Fruit fly (Drosophila melanogaster): ENCODE data around the gene shtd.
A peak's percentile ranks its signal among the peaks of the same experiment; 100 is the strongest.

The shtd gene

dm6 chrX:15495600-15496379, 33.5 kb upstream of the shtd start (continued):
- TF ChIP-seq chm (GFP tag; IDR thresholded peaks at IDR 0.05) (peak; percentile 27; the same call in 1 of the 2 replicates), CG7963 (GFP tag; IDR thresholded peaks at IDR 0.05; ENCODE audit: partially characterized antibody) (no peak), Sry-δ (GFP tag; optimal IDR thresholded peaks at IDR 0.05) (no peak), cwo (GFP tag; optimal IDR thresholded peaks at IDR 0.05) (no peak), CG7745 (tag; optimal IDR thresholded peaks at IDR 0.05) (no peak), CG7271 (tag; optimal IDR thresholded peaks at IDR 0.05) (no peak), Vsx1 (GFP tag; optimal IDR thresholded peaks at IDR 0.05) (peak; percentile 13), exex (tag; optimal IDR thresholded peaks at IDR 0.05) (no peak), CG4424 (GFP tag; optimal IDR thresholded peaks at IDR 0.05) (no peak), nom (GFP tag; optimal IDR thresholded peaks at IDR 0.05) (no peak), onecut (GFP tag; IDR thresholded peaks at IDR 0.05) (no peak), cas (GFP tag; IDR thresholded peaks at IDR 0.05) (no peak), sob (GFP tag; IDR thresholded peaks at IDR 0.05) (no peak), CG10267 (tag; optimal IDR thresholded peaks at IDR 0.05) (no peak), Hr3 (GFP tag; optimal IDR thresholded peaks at IDR 0.05) (no peak), CG4617 (GFP tag; optimal IDR thresholded peaks at IDR 0.05; ENCODE audit: borderline replicate concordance) (no peak), fd64A (GFP tag; optimal IDR thresholded peaks at IDR 0.05) (no peak), sens (GFP tag) (peak; percentile 50), zf30C (GFP tag; optimal IDR thresholded peaks at IDR 0.05) (no peak), CG6654 (GFP tag; optimal IDR thresholded peaks at IDR 0.05) (no peak), CG10209 (GFP tag; optimal IDR thresholded peaks at IDR 0.05) (no peak), trh (GFP tag; optimal IDR thresholded peaks at IDR 0.05) (no peak), corto (GFP tag; optimal IDR thresholded peaks at IDR 0.05) (no peak), CG8089 (GFP tag; optimal IDR thresholded peaks at IDR 0.05) (no peak), CG3407 (GFP tag; optimal IDR thresholded peaks at IDR 0.05) (peak; percentile 11), Hmx (GFP tag; optimal IDR thresholded peaks at IDR 0.05) (no peak), E2f2 (GFP tag; IDR thresholded peaks at IDR 0.05) (no peak), esg (GFP tag; conservative IDR thresholded peaks at IDR 0.05) (no peak), pb (GFP tag; optimal IDR thresholded peaks at IDR 0.05) (no peak), H15 (GFP tag; IDR thresholded peaks at IDR 0.05) (no peak), chn (GFP tag; optimal IDR thresholded peaks at IDR 0.05) (no peak), Dfd (GFP tag; optimal IDR thresholded peaks at IDR 0.05) (no peak), CG2129 (GFP tag; IDR thresholded peaks at IDR 0.05; ENCODE audit: partially characterized antibody) (no peak), Hand (GFP tag; optimal IDR thresholded peaks at IDR 0.05) (no peak), Nf-YC (tag; optimal IDR thresholded peaks at IDR 0.05) (no peak), CG32772 (GFP tag; IDR thresholded peaks at IDR 0.05) (no peak), CG18599 (GFP tag; optimal IDR thresholded peaks at IDR 0.05) (no peak), ranshi (GFP tag; IDR thresholded peaks at IDR 0.05) (no peak), CG31365 (tag; optimal IDR thresholded peaks at IDR 0.05) (no peak), Taf1 (GFP tag; IDR thresholded peaks at IDR 0.05) (no peak), CG3163 (GFP tag; optimal IDR thresholded peaks at IDR 0.05) (no peak), Ravus (GFP tag; IDR thresholded peaks at IDR 0.05) (no peak), row (GFP tag; IDR thresholded peaks at IDR 0.05) (no peak), CG12155 (GFP tag; optimal IDR thresholded peaks at IDR 0.05) (no peak), zen2 (GFP tag; IDR thresholded peaks at IDR 0.05; ENCODE audit: partially characterized antibody) (no peak), CG17612 (GFP tag; IDR thresholded peaks at IDR 0.05) (no peak), gcm (GFP tag; optimal IDR thresholded peaks at IDR 0.05) (no peak), CG1603 (tag; optimal IDR thresholded peaks at IDR 0.05) (no peak), ci (GFP tag; IDR thresholded peaks at IDR 0.05) (0 out of 3 replicates have a peak, but pooled peaks have one; percentile 30), ATbp (GFP tag; optimal IDR thresholded peaks at IDR 0.05) (peak; percentile 36)

Data from whole organism, embryonic.